Worm (Caenorhabditis elegans): Measurements from ENCODE around the gene C09B8.3.
A peak's percentile ranks its signal among the peaks of the same experiment; 100 is the strongest.

Gene C09B8.3

ce11 chrX:6010573-6010972 is at the start of gene C09B8.3:
Gene C09B8.3 (minus strand): TSS chrX:6010673.
- TF ChIP-seq gmeb-2 (tag; optimal IDR thresholded peaks at IDR 0.05), result no peak
- TF ChIP-seq ceh-14 (tag; optimal IDR thresholded peaks at IDR 0.05), result no peak
- no peak for TF ChIP-seq zip-5 (tag; optimal IDR thresholded peaks at IDR 0.05)
- TF ChIP-seq madf-2 (tag; optimal IDR thresholded peaks at IDR 0.05), result no peak
- TF ChIP-seq mec-3 (tag; optimal IDR thresholded peaks at IDR 0.05; ENCODE audit: borderline replicate concordance), result no peak
- no peak for TF ChIP-seq nhr-232 (tag; optimal IDR thresholded peaks at IDR 0.05)
- TF ChIP-seq ref-2 (tag; optimal IDR thresholded peaks at IDR 0.05), result no peak
- no peak for TF ChIP-seq sdc-2 (tag; optimal IDR thresholded peaks at IDR 0.05)
- no peak for TF ChIP-seq che-1 (tag; optimal IDR thresholded peaks at IDR 0.05)
- no peak for TF ChIP-seq ets-4 (tag; optimal IDR thresholded peaks at IDR 0.05)

- TF ChIP-seq ceh-31 (tag; optimal IDR thresholded peaks at IDR 0.05), result no peak
- no peak for TF ChIP-seq tbx-7 (tag; optimal IDR thresholded peaks at IDR 0.05)
- no peak for TF ChIP-seq T23F11.4 (GFP tag; optimal IDR thresholded peaks at IDR 0.05)
- no peak for TF ChIP-seq dmd-4 (tag; optimal IDR thresholded peaks at IDR 0.05; ENCODE audit: borderline replicate concordance)
- TF ChIP-seq Y22D7AL.16 (tag; optimal IDR thresholded peaks at IDR 0.05), result no peak
- no peak for TF ChIP-seq ceh-34 (tag; optimal IDR thresholded peaks at IDR 0.05)
- no peak for TF ChIP-seq elt-4 (tag; optimal IDR thresholded peaks at IDR 0.05)
- TF ChIP-seq npax-4 (tag; optimal IDR thresholded peaks at IDR 0.05), result no peak
- TF ChIP-seq nhr-11 (tag; optimal IDR thresholded peaks at IDR 0.05), result no peak
- TF ChIP-seq fkh-10 (GFP tag; optimal IDR thresholded peaks at IDR 0.05), result no peak
- no peak for TF ChIP-seq ceh-18 (tag; optimal IDR thresholded peaks at IDR 0.05)
- no peak for TF ChIP-seq ceh-48 (tag; optimal IDR thresholded peaks at IDR 0.05)
- no peak for TF ChIP-seq elt-2 (tag; optimal IDR thresholded peaks at IDR 0.05)
- no peak for TF ChIP-seq hlh-13 (GFP tag; optimal IDR thresholded peaks at IDR 0.05)
- TF ChIP-seq ceh-2 (tag; optimal IDR thresholded peaks at IDR 0.05), result no peak
- TF ChIP-seq madf-2 (tag; optimal IDR thresholded peaks at IDR 0.05), result no peak
Measured at ce11 chrX:6059163-6059782, 48.8 kb upstream of the C09B8.3 start.

ce11 chrX:6057580-6058305 is 47.3 kb upstream of the C09B8.3 start, which contains the start of gene gln-1:
Gene gln-1 (plus strand): TSS chrX:6058255.
- TF ChIP-seq hlh-30 (tag; optimal IDR thresholded peaks at IDR 0.05; ENCODE audit: insufficient read depth) (no peak), unc-55 (GFP tag; optimal IDR thresholded peaks at IDR 0.05) (no peak), dve-1 (tag; optimal IDR thresholded peaks at IDR 0.05) (no peak), hlh-6 (tag; optimal IDR thresholded peaks at IDR 0.05) (no peak), ref-2 (tag; optimal IDR thresholded peaks at IDR 0.05) (peak; percentile 5), ceh-30 (tag; optimal IDR thresholded peaks at IDR 0.05) (no peak), rnt-1 (tag; optimal IDR thresholded peaks at IDR 0.05) (peak; percentile 64), pax-1 (tag; optimal IDR thresholded peaks at IDR 0.05) (no peak)

- TF ChIP-seq ama-1 (optimal IDR thresholded peaks at IDR 0.05) (no peak), ceh-14 (tag; optimal IDR thresholded peaks at IDR 0.05) (no peak)
Measured at ce11 chrX:6052744-6053143, 42.3 kb upstream of the C09B8.3 start, which contains the start of gene C45B2.6. Gene C45B2.6 (plus strand): TSS chrX:6052879.

- TF ChIP-seq ets-4 (tag; optimal IDR thresholded peaks at IDR 0.05) (no peak), nfya-1 (tag; optimal IDR thresholded peaks at IDR 0.05) (no peak), pha-2 (tag; optimal IDR thresholded peaks at IDR 0.05) (no peak), ceh-18 (tag; optimal IDR thresholded peaks at IDR 0.05) (no peak), ceh-14 (tag; optimal IDR thresholded peaks at IDR 0.05) (no peak), ceh-45 (GFP tag; IDR thresholded peaks at IDR 0.05) (no peak), madf-2 (tag; optimal IDR thresholded peaks at IDR 0.05) (no peak), unc-3 (GFP tag; conservative IDR thresholded peaks at IDR 0.05) (no peak), unc-3 (tag; optimal IDR thresholded peaks at IDR 0.05) (no peak), unc-86 (tag; optimal IDR thresholded peaks at IDR 0.05) (no peak), ceh-2 (tag; optimal IDR thresholded peaks at IDR 0.05) (no peak), dve-1 (tag; optimal IDR thresholded peaks at IDR 0.05) (no peak), C08G9.2 (tag; optimal IDR thresholded peaks at IDR 0.05) (no peak), ceh-24 (tag; optimal IDR thresholded peaks at IDR 0.05) (no peak), ztf-16 (tag; optimal IDR thresholded peaks at IDR 0.05) (no peak), pat-9 (tag; optimal IDR thresholded peaks at IDR 0.05) (no peak), Y22D7AL.16 (tag; optimal IDR thresholded peaks at IDR 0.05) (no peak)
Measured at ce11 chrX:6050849-6051248, 40.4 kb upstream of the C09B8.3 start.

All from whole organism, late embryonic.